Fruit fly (Drosophila melanogaster): ENCODE measurements around the gene COX6CL.

The COX6CL gene

DNA sequence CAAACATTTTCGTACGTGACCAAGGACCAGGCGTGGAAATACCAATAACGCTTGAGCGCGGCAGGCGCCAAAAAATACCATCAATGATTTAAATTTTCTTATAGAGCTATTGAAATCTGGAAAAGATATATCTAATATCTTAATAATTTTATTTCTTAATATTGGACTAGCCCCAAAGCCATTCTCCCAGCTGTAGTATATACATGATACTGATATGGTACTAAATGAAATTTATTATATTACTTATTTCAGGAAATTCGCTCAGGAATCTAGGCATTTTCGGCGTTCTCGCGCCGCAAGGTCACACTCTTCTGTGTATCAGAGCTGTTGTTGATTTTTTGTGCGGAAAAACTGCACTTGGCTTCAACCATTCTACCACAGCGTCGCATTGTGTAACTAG lies 16.3 kb downstream of the COX6CL start, which contains the start of the genes CG14005 and CG7239:
CG14005 (minus strand) TSS at position 50 of the 400 bp plus-strand sequence.
CG7239 (plus strand) TSS at position 295 of the 400 bp plus-strand sequence.
- no peak for TF ChIP-seq al (GFP tag; IDR thresholded peaks at IDR 0.05)
- no peak for TF ChIP-seq luna (GFP tag; optimal IDR thresholded peaks at IDR 0.05)
- TF ChIP-seq zen (tag; optimal IDR thresholded peaks at IDR 0.05) = peak; percentile 5
- TF ChIP-seq E2f2 (GFP tag; IDR thresholded peaks at IDR 0.05) = peak; percentile 74
- no peak for TF ChIP-seq chinmo (GFP tag; IDR thresholded peaks at IDR 0.05; ENCODE audit: partially characterized antibody)
- TF ChIP-seq Antp (GFP tag; optimal IDR thresholded peaks at IDR 0.05) = no peak
- TF ChIP-seq CG10321 (GFP tag; IDR thresholded peaks at IDR 0.05) = no peak
- peak; percentile 56 for TF ChIP-seq CG4617 (GFP tag; optimal IDR thresholded peaks at IDR 0.05; ENCODE audit: borderline replicate concordance)
- peak; percentile 39 for TF ChIP-seq CG2712 (tag; optimal IDR thresholded peaks at IDR 0.05)
- peak; percentile 30 for TF ChIP-seq CG12391 (tag; optimal IDR thresholded peaks at IDR 0.05)
- TF ChIP-seq CG32767 (GFP tag; IDR thresholded peaks at IDR 0.05) = no peak
- no peak for TF ChIP-seq CG1602 (GFP tag; optimal IDR thresholded peaks at IDR 0.05)
- TF ChIP-seq wek (GFP tag; optimal IDR thresholded peaks at IDR 0.05) = no peak
- no peak for TF ChIP-seq tna (GFP tag; IDR thresholded peaks at IDR 0.05; ENCODE audit: partially characterized antibody)
- no peak for TF ChIP-seq CG6683 (GFP tag; optimal IDR thresholded peaks at IDR 0.05)
- no peak for TF ChIP-seq ara (GFP tag; IDR thresholded peaks at IDR 0.05)
- TF ChIP-seq Mrtf (GFP tag; IDR thresholded peaks at IDR 0.05) = no peak
- TF ChIP-seq CG4424 (GFP tag; optimal IDR thresholded peaks at IDR 0.05) = no peak
- no peak for TF ChIP-seq ranshi (GFP tag; IDR thresholded peaks at IDR 0.05)
- TF ChIP-seq Hmr (GFP tag; optimal IDR thresholded peaks at IDR 0.05) = no peak
- TF ChIP-seq CG13624 (GFP tag; optimal IDR thresholded peaks at IDR 0.05) = no peak
- TF ChIP-seq dmrt11E (tag; optimal IDR thresholded peaks at IDR 0.05) = no peak
- TF ChIP-seq CG7987 (GFP tag; optimal IDR thresholded peaks at IDR 0.05) = no peak
- no peak for TF ChIP-seq Xbp1 (GFP tag; optimal IDR thresholded peaks at IDR 0.05)
- TF ChIP-seq CG12659 (GFP tag; optimal IDR thresholded peaks at IDR 0.05) = peak; percentile 60
- no peak for TF ChIP-seq CG8359 (GFP tag; optimal IDR thresholded peaks at IDR 0.05; ENCODE audit: borderline replicate concordance)
- no peak for TF ChIP-seq gro (GFP tag; optimal IDR thresholded peaks at IDR 0.05)
- TF ChIP-seq CG4854 (GFP tag; optimal IDR thresholded peaks at IDR 0.05) = no peak
- TF ChIP-seq dm (GFP tag; optimal IDR thresholded peaks at IDR 0.05) = no peak
- TF ChIP-seq trem (tag; optimal IDR thresholded peaks at IDR 0.05) = peak; percentile 66
- no peak for TF ChIP-seq Bteb2 (GFP tag; optimal IDR thresholded peaks at IDR 0.05)
- peak; percentile 61 for TF ChIP-seq row (GFP tag; IDR thresholded peaks at IDR 0.05)
- no peak for TF ChIP-seq slp2 (GFP tag; optimal IDR thresholded peaks at IDR 0.05)
- TF ChIP-seq CG10366 (GFP tag; IDR thresholded peaks at IDR 0.05) = no peak
- TF ChIP-seq grau (tag; optimal IDR thresholded peaks at IDR 0.05) = peak; percentile 24
- no peak for TF ChIP-seq Ets97D (GFP tag; optimal IDR thresholded peaks at IDR 0.05)
- peak in 1 of 2 experiments; percentile 4 for TF ChIP-seq Pdp1 (GFP tag; optimal IDR thresholded peaks at IDR 0.05)
- TF ChIP-seq Max (GFP tag; optimal IDR thresholded peaks at IDR 0.05) = peak; percentile 0
- no peak for TF ChIP-seq CG18599 (GFP tag; optimal IDR thresholded peaks at IDR 0.05)
- TF ChIP-seq CG15514 (GFP tag; optimal IDR thresholded peaks at IDR 0.05) = peak; percentile 54
- TF ChIP-seq CG11504 (tag; optimal IDR thresholded peaks at IDR 0.05) = peak; percentile 34
- TF ChIP-seq CG1603 (tag; optimal IDR thresholded peaks at IDR 0.05) = no peak
- no peak for TF ChIP-seq CG9437 (GFP tag; optimal IDR thresholded peaks at IDR 0.05)
- TF ChIP-seq unpg (GFP tag; optimal IDR thresholded peaks at IDR 0.05) = no peak
- TF ChIP-seq bab2 (GFP tag; optimal IDR thresholded peaks at IDR 0.05) = no peak
- no peak for TF ChIP-seq CG11085 (GFP tag; IDR thresholded peaks at IDR 0.05)
- TF ChIP-seq Dp (GFP tag; optimal IDR thresholded peaks at IDR 0.05) = peak; percentile 59
- no peak for TF ChIP-seq Meics (GFP tag; optimal IDR thresholded peaks at IDR 0.05)
- no peak for TF ChIP-seq CG31388 (GFP tag; optimal IDR thresholded peaks at IDR 0.05)
- TF ChIP-seq CG8089 (GFP tag; optimal IDR thresholded peaks at IDR 0.05) = no peak
- TF ChIP-seq CG12236 (GFP tag; optimal IDR thresholded peaks at IDR 0.05) = no peak

Measured in whole organism, embryonic.